Worm (Caenorhabditis elegans): Measurements from ENCODE around the gene ZK354.3.

DNA sequence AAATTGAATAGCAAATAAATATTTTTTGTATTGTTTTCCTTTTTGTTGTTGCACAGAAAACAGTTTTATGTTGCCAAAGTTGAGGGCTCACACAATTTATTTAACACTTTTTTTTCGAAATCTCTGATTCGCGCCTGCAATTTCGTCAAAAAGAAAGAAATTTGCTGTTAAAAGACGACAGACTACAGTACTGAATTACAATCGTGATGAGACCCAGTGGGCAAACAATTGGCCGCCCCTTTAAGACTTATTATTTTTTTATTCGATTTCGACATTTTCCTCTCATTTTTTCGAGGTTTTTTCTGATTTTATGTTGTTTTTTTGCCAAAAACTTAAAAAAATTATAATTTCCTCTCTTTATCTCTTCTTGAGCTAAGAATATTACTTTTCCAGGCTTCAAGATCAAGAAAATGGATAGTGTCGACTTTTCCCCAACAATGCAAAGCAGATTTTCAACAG, 35.7 kb upstream of the ZK354.3 start, which contains the start of gene slfl-4:
- no peak for TF ChIP-seq aly-2 (tag; optimal IDR thresholded peaks at IDR 0.05)
- TF ChIP-seq dmd-4 (tag; optimal IDR thresholded peaks at IDR 0.05), result no peak
- no peak for TF ChIP-seq gmeb-1 (tag; optimal IDR thresholded peaks at IDR 0.05)
- no peak for TF ChIP-seq skn-1 (tag; optimal IDR thresholded peaks at IDR 0.05)
- no peak for TF ChIP-seq nhr-237 (tag; optimal IDR thresholded peaks at IDR 0.05)
- TF ChIP-seq blmp-1 (tag; optimal IDR thresholded peaks at IDR 0.05; ENCODE audit: insufficient read depth), result no peak
- TF ChIP-seq elt-1 (tag; optimal IDR thresholded peaks at IDR 0.05), result no peak
- TF ChIP-seq mdl-1 (tag; optimal IDR thresholded peaks at IDR 0.05), result no peak
- TF ChIP-seq unc-62 (GFP tag; optimal IDR thresholded peaks at IDR 0.05), result no peak
- no peak for TF ChIP-seq ceh-82 (tag; optimal IDR thresholded peaks at IDR 0.05)
- TF ChIP-seq nhr-11 (tag; optimal IDR thresholded peaks at IDR 0.05), result no peak
- no peak for TF ChIP-seq C34F6.9 (tag; optimal IDR thresholded peaks at IDR 0.05)
- TF ChIP-seq nhr-25 (tag; optimal IDR thresholded peaks at IDR 0.05), result no peak
